Worm (Caenorhabditis elegans) whole organism, young adult: ENCODE data around the gene Y54F10BM.22.

Experiments used
- F10E7.11 ChIP-seq: sonication (generic microtip); optimal IDR thresholded peaks from 2 replicates; lab custom pipeline; 2017; ENCODE audit warnings: mild to moderate bottlenecking, missing genetic modification characterization, moderate library complexity, missing compliant biosample characterization
- ceh-27 ChIP-seq: fragments of 200-800 bp; sonication (Bioruptor generic); optimal IDR thresholded peaks from 2 replicates; lab custom pipeline; 2018; ENCODE audit warnings: mild to moderate bottlenecking, missing genetic modification characterization, moderate library complexity, missing compliant biosample characterization
- hsf-1 ChIP-seq: fragments of 200-800 bp; sonication (Bioruptor generic); IDR thresholded peaks from 2 replicates; pipeline ENCODE4 v1.3.6; 2022; ENCODE audit warnings: missing genetic modification reagents, missing genetic modification characterization, missing compliant biosample characterization
- madf-10 ChIP-seq: sonication (generic microtip); optimal IDR thresholded peaks from 2 replicates; lab custom pipeline; 2016; ENCODE audit warnings: mild to moderate bottlenecking, missing genetic modification characterization, missing compliant biosample characterization
- pha-4 ChIP-seq: fragments of 150-350 bp; sonication (generic microtip); optimal IDR thresholded peaks from 2 replicates; lab custom pipeline; 2014; ENCODE audit warnings: missing biosample characterization, missing genetic modification reagents, missing genetic modification characterization
- sea-2 ChIP-seq: fragments of 200-800 bp; sonication (Bioruptor generic); IDR thresholded peaks from 2 replicates; pipeline ENCODE4 v1.3.6; 2022; ENCODE audit warnings: missing genetic modification characterization, missing compliant biosample characterization

DNA sequence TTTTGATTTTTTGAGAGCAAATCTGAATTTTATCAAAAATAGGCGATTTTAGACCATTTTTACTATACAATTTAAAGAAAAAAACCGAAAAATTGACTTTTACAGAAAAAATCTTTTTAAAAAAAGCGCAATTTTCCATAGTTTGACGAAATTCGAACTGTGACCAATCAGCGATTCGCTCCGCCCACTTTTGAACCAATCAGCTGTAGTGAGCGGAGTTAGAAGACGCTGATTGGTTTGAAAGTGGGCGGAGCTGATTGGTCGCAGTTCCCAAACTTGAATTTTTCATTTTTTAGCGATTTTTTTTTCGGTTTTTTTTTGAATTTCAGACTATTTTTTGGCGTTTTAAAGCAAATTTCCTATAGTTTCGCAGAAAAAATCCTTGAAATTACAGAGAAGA is 44.0 kb downstream of the Y54F10BM.22 start:
- TF ChIP-seq hsf-1 (no peak), madf-10 (tag; lab: Kevin White, UChicago) (no peak), pha-4 (tag; lab: Kevin White, UChicago) (no peak), sea-2 (no peak), F10E7.11 (no peak), ceh-27 (GFP tag; lab: Kevin White, UChicago) (no peak)
